Worm (Caenorhabditis elegans) whole organism, L1 larva: ENCODE data around the gene hlh-4.
A peak's percentile ranks its signal among the peaks of the same experiment; 100 is the strongest.

ENCODE experiments used
- C04F5.9 ChIP-seq: sonication (generic microtip); optimal IDR thresholded peaks from 2 replicates; lab custom pipeline; 2016; ENCODE audit warnings: missing genetic modification characterization, missing compliant biosample characterization
- F16B12.6 ChIP-seq: fragments of 150-350 bp; optimal IDR thresholded peaks from 2 replicates; lab custom pipeline; 2014; ENCODE audit warnings: missing biosample characterization, missing genetic modification characterization
- Y116A8C.19 ChIP-seq: sonication (generic microtip); optimal IDR thresholded peaks from 2 replicates; lab custom pipeline; 2016; ENCODE audit warnings: missing compliant biosample characterization, missing genetic modification characterization, borderline replicate concordance
- alr-1 ChIP-seq: fragments of 200-800 bp; sonication (Bioruptor generic); optimal IDR thresholded peaks from 2 replicates; lab custom pipeline; 2018; ENCODE audit warnings: borderline replicate concordance, mild to moderate bottlenecking, missing genetic modification characterization, missing compliant biosample characterization
- aly-2 ChIP-seq: fragments of 150-350 bp; optimal IDR thresholded peaks from 2 replicates; lab custom pipeline; 2014; ENCODE audit warnings: missing biosample characterization, missing genetic modification characterization
- blmp-1 ChIP-seq: fragments of 150-350 bp; optimal IDR thresholded peaks from 2 replicates; lab custom pipeline; 2014; ENCODE audit warnings: missing biosample characterization, missing genetic modification characterization
- ceh-82 ChIP-seq, 3 experiments: fragments of 150-350 bp in 1 of 3; sonication (generic microtip) in 2 of 3; optimal IDR thresholded peaks; 2 replicates each; lab custom pipeline; 2014 to 2017; ENCODE audit warnings: missing biosample characterization in 3 of 3, missing genetic modification characterization in 3 of 3
- ceh-90 ChIP-seq: sonication (generic microtip); optimal IDR thresholded peaks from 2 replicates; lab custom pipeline; 2016; ENCODE audit warnings: missing genetic modification characterization, missing compliant biosample characterization
- ces-1 ChIP-seq: fragments of 150-350 bp; optimal IDR thresholded peaks from 2 replicates; lab custom pipeline; 2014; ENCODE audit warnings: missing biosample characterization, missing genetic modification reagents, missing genetic modification characterization
- efl-1 ChIP-seq, 4 experiments: fragments of 150-350 bp; optimal IDR thresholded peaks in 3 of 4; peaks in 1 of 4; 1 replicate in 1 of 4; 2 replicates in 3 of 4; lab custom pipeline; 2014; ENCODE audit warnings: missing biosample characterization in 2 of 4, missing genetic modification characterization in 2 of 4, missing genetic modification reagents in 2 of 4
- efl-3 ChIP-seq: fragments of 200-800 bp; sonication (Bioruptor generic); optimal IDR thresholded peaks from 2 replicates; lab custom pipeline; 2018; ENCODE audit warnings: mild to moderate bottlenecking, missing genetic modification characterization, missing compliant biosample characterization
- egl-13 ChIP-seq: sonication (generic microtip); optimal IDR thresholded peaks from 2 replicates; lab custom pipeline; 2016; ENCODE audit warnings: missing genotype, missing genetic modification reagents, missing genetic modification characterization, missing compliant biosample characterization
- egl-27 ChIP-seq, 2 experiments: fragments of 150-350 bp in 1 of 2; sonication (generic microtip); optimal IDR thresholded peaks; 3 replicates each; lab custom pipeline; 2017 to 2018; ENCODE audit warnings: missing biosample characterization in 2 of 2, missing genetic modification characterization in 2 of 2, missing genetic modification reagents in 2 of 2
- elt-2 ChIP-seq: sonication (generic microtip); optimal IDR thresholded peaks from 2 replicates; lab custom pipeline; 2016; ENCODE audit warnings: missing genetic modification characterization, mild to moderate bottlenecking, inconsistent platforms, missing compliant biosample characterization, missing genetic modification reagents
- elt-3 ChIP-seq, 6 experiments: fragments of 150-350 bp in 1 of 6; sonication (generic microtip); optimal IDR thresholded peaks; 2 replicates each; lab custom pipeline; 2017 to 2018; ENCODE audit warnings: missing biosample characterization in 6 of 6, missing genetic modification characterization in 6 of 6, inconsistent platforms in 1 of 6
- fkh-8 ChIP-seq: sonication (generic microtip); optimal IDR thresholded peaks from 2 replicates; lab custom pipeline; 2016; ENCODE audit warnings: mild to moderate bottlenecking, missing genetic modification characterization, missing compliant biosample characterization
- fos-1 ChIP-seq: fragments of 150-350 bp; optimal IDR thresholded peaks from 2 replicates; lab custom pipeline; 2014; ENCODE audit warnings: missing biosample characterization, missing genetic modification characterization
- hlh-4 ChIP-seq: sonication (generic microtip); optimal IDR thresholded peaks from 2 replicates; lab custom pipeline; 2016; ENCODE audit warnings: mild to moderate bottlenecking, missing genetic modification characterization, missing compliant biosample characterization
- hpl-2 ChIP-seq: fragments of 150-350 bp; optimal IDR thresholded peaks from 2 replicates; lab custom pipeline; 2014; ENCODE audit warnings: missing biosample characterization, missing genetic modification reagents, missing genetic modification characterization
- isw-1 ChIP-seq: fragments of 200-800 bp; sonication (Bioruptor generic); IDR thresholded peaks from 2 replicates; pipeline ENCODE4 v1.3.6; 2022; ENCODE audit warnings: missing genetic modification characterization, missing compliant biosample characterization
- lin-14 ChIP-seq: fragments of 200-800 bp; sonication (Bioruptor generic); optimal IDR thresholded peaks from 2 replicates; lab custom pipeline; 2018; ENCODE audit warnings: mild to moderate bottlenecking, missing genetic modification characterization, moderate library complexity, missing compliant biosample characterization
- lin-15B ChIP-seq: fragments of 150-350 bp; sonication (generic microtip); optimal IDR thresholded peaks from 3 replicates; lab custom pipeline; 2014; ENCODE audit warnings: missing biosample characterization, missing genetic modification characterization
- lin-35 ChIP-seq, 2 experiments: fragments of 150-350 bp; optimal IDR thresholded peaks; 2 replicates each; lab custom pipeline; 2014; ENCODE audit warnings: missing biosample characterization in 2 of 2, missing genetic modification characterization in 2 of 2, missing genetic modification reagents in 2 of 2
- lsy-2 ChIP-seq, 2 experiments: fragments of 150-350 bp; optimal IDR thresholded peaks; 2 replicates each; lab custom pipeline; 2014; ENCODE audit warnings: missing biosample characterization in 2 of 2, missing genetic modification characterization in 2 of 2
- mdl-1 ChIP-seq, 2 experiments: fragments of 150-350 bp; optimal IDR thresholded peaks; 2 replicates each; lab custom pipeline; 2014 to 2017; ENCODE audit warnings: missing biosample characterization in 2 of 2, missing genetic modification characterization in 2 of 2, inconsistent platforms in 1 of 2
- nhr-11 ChIP-seq: fragments of 150-350 bp; optimal IDR thresholded peaks from 2 replicates; lab custom pipeline; 2014; ENCODE audit warnings: missing biosample characterization, missing genetic modification characterization
- nhr-47 ChIP-seq: sonication (generic microtip); optimal IDR thresholded peaks from 2 replicates; lab custom pipeline; 2016; ENCODE audit warnings: mild to moderate bottlenecking, missing genetic modification characterization, moderate library complexity, missing compliant biosample characterization
- nhr-71 ChIP-seq: sonication (generic microtip); optimal IDR thresholded peaks from 2 replicates; lab custom pipeline; 2016; ENCODE audit warnings: mild to moderate bottlenecking, missing genetic modification characterization, moderate library complexity, missing compliant biosample characterization
- nhr-76 ChIP-seq: sonication (generic microtip); optimal IDR thresholded peaks from 2 replicates; lab custom pipeline; 2017; ENCODE audit warnings: missing biosample characterization, missing genetic modification characterization
- nhr-84 ChIP-seq: sonication (generic microtip); optimal IDR thresholded peaks from 2 replicates; lab custom pipeline; 2017; ENCODE audit warnings: missing biosample characterization, missing genetic modification characterization
- nhr-85 ChIP-seq: sonication (generic microtip); peaks from one replicate; lab custom pipeline; 2016; ENCODE audit warnings: missing genetic modification characterization, inconsistent platforms, missing compliant biosample characterization
- nhr-90 ChIP-seq: sonication (generic microtip); optimal IDR thresholded peaks from 2 replicates; lab custom pipeline; 2016; ENCODE audit warnings: mild to moderate bottlenecking, missing genetic modification characterization, missing compliant biosample characterization; ENCODE audit not compliant: poor library complexity
- pag-3 ChIP-seq: sonication (generic microtip); optimal IDR thresholded peaks from 2 replicates; lab custom pipeline; 2017; ENCODE audit warnings: missing genetic modification characterization, mild to moderate bottlenecking, missing compliant biosample characterization, antibody characterized with exemption, borderline replicate concordance; ENCODE audit not compliant: insufficient read depth
- pax-3 ChIP-seq: fragments of 200-800 bp; sonication (Bioruptor generic); optimal IDR thresholded peaks from 2 replicates; lab custom pipeline; 2018; ENCODE audit warnings: mild to moderate bottlenecking, missing genetic modification characterization, moderate library complexity, missing compliant biosample characterization
- skn-1 ChIP-seq: fragments of 150-350 bp; optimal IDR thresholded peaks from 2 replicates; lab custom pipeline; 2014; ENCODE audit warnings: missing biosample characterization, missing genetic modification characterization
- snu-23 ChIP-seq: sonication (generic microtip); optimal IDR thresholded peaks from 2 replicates; lab custom pipeline; 2016; ENCODE audit warnings: missing genetic modification characterization, missing compliant biosample characterization
- tbx-2 ChIP-seq: sonication (generic microtip); optimal IDR thresholded peaks from 2 replicates; lab custom pipeline; 2016; ENCODE audit warnings: missing genetic modification characterization, missing compliant biosample characterization
- unc-30 ChIP-seq: sonication (generic microtip); optimal IDR thresholded peaks from 2 replicates; lab custom pipeline; 2017; ENCODE audit warnings: missing biosample characterization, missing genetic modification characterization
- unc-86 ChIP-seq: sonication (generic microtip); optimal IDR thresholded peaks from 2 replicates; lab custom pipeline; 2016; ENCODE audit warnings: missing genetic modification characterization, missing compliant biosample characterization
- unc-98 ChIP-seq: fragments of 200-800 bp; sonication (Bioruptor generic); IDR thresholded peaks from 2 replicates; pipeline ENCODE4 v1.3.6; 2022; ENCODE audit warnings: missing genetic modification characterization, missing compliant biosample characterization
- vab-15 ChIP-seq: sonication (generic microtip); optimal IDR thresholded peaks from 2 replicates; lab custom pipeline; 2017; ENCODE audit warnings: missing genotype, mild to moderate bottlenecking, missing genetic modification characterization, missing compliant biosample characterization
- zip-4 ChIP-seq: fragments of 200-800 bp; sonication (Bioruptor generic); optimal IDR thresholded peaks from 2 replicates; lab custom pipeline; 2018; ENCODE audit warnings: mild to moderate bottlenecking, missing genetic modification characterization, moderate library complexity, missing compliant biosample characterization

hlh-4 gene

ce11 chrIII:9764718-9765117, 25.9 kb upstream of the hlh-4 start:
- TF ChIP-seq zip-4 (GFP tag; lab: Kevin White, UChicago) (no peak), nhr-84 (no peak), elt-3 (tag; optimal IDR thresholded peaks at IDR 0.05; lab: Kevin White, UChicago) (no peak)

ce11 chrIII:9762093-9762748, 23.4 kb upstream of the hlh-4 start, which contains the start of gene gcc-2:
Gene gcc-2, minus strand, starts transcription at chrIII:9762143.
- no peak for TF ChIP-seq Y116A8C.19
- TF ChIP-seq, all 84 proteins: peak for 0

- TF ChIP-seq lin-35 (GFP tag; optimal IDR thresholded peaks at IDR 0.05; lab: Kevin White, UChicago) = no peak
- TF ChIP-seq unc-98 = no peak
- TF ChIP-seq unc-30 (tag; lab: Kevin White, UChicago) = no peak
- no peak for TF ChIP-seq efl-3 (GFP tag; lab: Kevin White, UChicago)
- TF ChIP-seq lin-15B = no peak
- no peak for TF ChIP-seq mdl-1 (tag; optimal IDR thresholded peaks at IDR 0.05; lab: Kevin White, UChicago)
- no peak for TF ChIP-seq ceh-82 (tag; optimal IDR thresholded peaks at IDR 0.05; lab: Kevin White, UChicago)
- TF ChIP-seq lsy-2 (tag; optimal IDR thresholded peaks at IDR 0.05; lab: Kevin White, UChicago) = no peak
- no peak for TF ChIP-seq hlh-4
- no peak for TF ChIP-seq ceh-90
- TF ChIP-seq isw-1 (GFP tag; lab: Robert Waterston, UW) = no peak
- no peak for TF ChIP-seq egl-27 (tag; optimal IDR thresholded peaks at IDR 0.05; lab: Kevin White, UChicago)
- TF ChIP-seq vab-15 (tag; lab: Kevin White, UChicago) = no peak
- TF ChIP-seq alr-1 (tag; lab: Kevin White, UChicago) = no peak
- TF ChIP-seq hpl-2 = no peak
- TF ChIP-seq C04F5.9 = no peak
- no peak for TF ChIP-seq fos-1 (tag; lab: Kevin White, UChicago)
- TF ChIP-seq ces-1 = no peak
- no peak for TF ChIP-seq nhr-11 (tag; lab: Kevin White, UChicago)
These were observed 21.3 kb upstream of the hlh-4 start for ce11 chrIII:9760184-9760583.

- TF ChIP-seq nhr-47 (tag; lab: Kevin White, UChicago) = no peak
- no peak for TF ChIP-seq lin-14
- no peak for TF ChIP-seq pax-3
- TF ChIP-seq nhr-11 (tag; lab: Kevin White, UChicago) = no peak
- TF ChIP-seq tbx-2 (tag; lab: Kevin White, UChicago) = no peak
These were observed 20.0 kb upstream of the hlh-4 start, which contains the start of gene rmd-1 for ce11 chrIII:9758848-9759247. Gene rmd-1, plus strand, starts transcription at chrIII:9759094.

DNA sequence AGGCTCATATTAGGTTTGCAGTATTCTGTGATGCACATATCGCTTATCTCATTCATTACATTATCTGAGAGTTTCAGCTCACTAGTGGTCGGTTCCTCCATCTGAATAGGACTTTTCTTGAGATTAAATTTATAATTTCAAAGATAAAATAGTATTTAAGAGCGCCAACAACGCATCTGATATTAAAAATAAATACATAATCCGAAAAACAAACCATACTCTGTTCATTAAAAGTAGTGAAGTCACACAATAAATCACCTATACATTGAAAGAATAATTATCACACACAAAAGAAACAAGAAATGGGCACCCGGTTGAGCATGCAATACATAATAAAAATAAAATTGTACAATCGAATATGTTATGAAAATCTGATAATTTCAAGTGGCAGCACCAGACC, 18.6 kb upstream of the hlh-4 start, which contains the start of gene vps-53:
vps-53 (minus strand) TSS at position 101 of the 400 bp plus-strand sequence.
- no peak for TF ChIP-seq F16B12.6 (tag; lab: Kevin White, UChicago)
- TF ChIP-seq elt-2 = no peak
- no peak for TF ChIP-seq unc-98
- TF ChIP-seq nhr-76 (tag; lab: Kevin White, UChicago) = no peak
- TF ChIP-seq ceh-90 = no peak

ce11 chrIII:9752852-9753251, 14.0 kb upstream of the hlh-4 start, which contains the start of gene ech-6:
Gene ech-6, minus strand, starts transcription at chrIII:9752883.
- TF ChIP-seq hlh-4 (no peak), nhr-71 (tag; lab: Kevin White, UChicago) (peak; percentile 87), egl-13 (no peak), aly-2 (tag; lab: Kevin White, UChicago) (no peak), fkh-8 (tag; lab: Kevin White, UChicago) (no peak), elt-2 (peak; percentile 2), nhr-85 (tag; lab: Kevin White, UChicago) (peak; percentile 42), snu-23 (peak; percentile 72), pag-3 (tag; lab: Kevin White, UChicago) (no peak), nhr-90 (tag; lab: Kevin White, UChicago) (peak; percentile 44), lin-35 (GFP tag; optimal IDR thresholded peaks at IDR 0.05; lab: Kevin White, UChicago) (peak in 1 of 2 experiments; percentile 35), nhr-47 (tag; lab: Kevin White, UChicago) (no peak), unc-30 (tag; lab: Kevin White, UChicago) (no peak), blmp-1 (tag; lab: Kevin White, UChicago) (no peak), skn-1 (tag; lab: Kevin White, UChicago) (no peak), efl-1 (optimal IDR thresholded peaks at IDR 0.05; lab: Kevin White, UChicago) (peak; percentile 31), efl-1 (GFP tag; optimal IDR thresholded peaks at IDR 0.05 in 1 of 2; lab: Kevin White, UChicago) (no peak), unc-86 (tag; lab: Kevin White, UChicago) (no peak), vab-15 (tag; lab: Kevin White, UChicago) (no peak)
